Worm (Caenorhabditis elegans): ENCODE measurements around the gene pqn-35.

The pqn-35 gene

DNA sequence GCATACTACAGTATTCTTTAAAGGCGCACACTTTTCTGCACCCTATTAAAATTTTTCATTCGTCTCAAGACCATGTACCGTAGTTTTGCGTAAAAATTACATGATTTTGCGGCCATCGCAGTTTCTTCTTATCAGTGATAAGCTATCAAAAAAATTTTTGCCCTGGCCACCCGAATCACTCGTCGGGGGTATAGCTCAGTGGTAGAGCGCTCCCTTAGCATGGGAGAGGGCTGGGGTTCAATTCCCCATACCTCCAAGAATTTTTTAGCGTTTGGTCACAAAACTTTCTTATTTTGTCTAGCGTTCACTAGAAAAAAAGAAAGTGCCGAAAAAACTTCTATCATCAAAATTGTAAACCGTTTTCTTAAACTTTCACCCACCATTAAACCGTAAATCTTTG lies 47.6 kb upstream of the pqn-35 start (continued):
- TF ChIP-seq B0261.1 (tag; optimal IDR thresholded peaks at IDR 0.05) (peak; percentile 73), nfya-1 (tag; optimal IDR thresholded peaks at IDR 0.05; ENCODE audit: borderline replicate concordance, insufficient read depth) (no peak), fkh-3 (tag; optimal IDR thresholded peaks at IDR 0.05) (no peak), mcd-1 (GFP tag; IDR thresholded peaks at IDR 0.05) (no peak), C06A6.2 (GFP tag; conservative IDR thresholded peaks at IDR 0.05) (no peak), F57A8.1 (GFP tag; optimal IDR thresholded peaks at IDR 0.05) (no peak), snpc-1.3 (tag; optimal IDR thresholded peaks at IDR 0.05; ENCODE audit: insufficient read depth) (peak; percentile 16), nhr-90 (tag; optimal IDR thresholded peaks at IDR 0.05) (peak; percentile 46), sea-2 (GFP tag; IDR thresholded peaks at IDR 0.05) (no peak), snpc-1.1 (tag; optimal IDR thresholded peaks at IDR 0.05; ENCODE audit: insufficient read depth) (no peak), somi-1 (GFP tag; optimal IDR thresholded peaks at IDR 0.05) (no peak), B0336.3 (GFP tag; IDR thresholded peaks at IDR 0.05) (0 out of 2 replicates have a peak, but pooled peaks have one; percentile 22), lsy-27 (tag; optimal IDR thresholded peaks at IDR 0.05; ENCODE audit: borderline replicate concordance, insufficient read depth) (no peak), let-607 (tag; optimal IDR thresholded peaks at IDR 0.05) (no peak), dox-1 (GFP tag; IDR thresholded peaks at IDR 0.05) (peak; percentile 25; the same call in 1 of the 2 replicates)

- TF ChIP-seq F49E8.2 (tag; optimal IDR thresholded peaks at IDR 0.05; ENCODE audit: insufficient read depth) (peak; percentile 7), F33H1.4 (GFP tag; IDR thresholded peaks at IDR 0.05) (peak; percentile 90), lsl-1 (GFP tag; optimal IDR thresholded peaks at IDR 0.05) (peak; percentile 97), lin-35 (GFP tag; optimal IDR thresholded peaks at IDR 0.05) (no peak), snpc-4 (GFP tag; optimal IDR thresholded peaks at IDR 0.05) (no peak), snpc-4 (tag; optimal IDR thresholded peaks at IDR 0.05) (no peak), ekl-4 (GFP tag; IDR thresholded peaks at IDR 0.05) (no peak), xnd-1 (tag; optimal IDR thresholded peaks at IDR 0.05) (peak; percentile 87), madf-8 (GFP tag; conservative IDR thresholded peaks at IDR 0.05) (peak; percentile 62; the same call in 1 of the 2 replicates), madf-6 (GFP tag; IDR thresholded peaks at IDR 0.05) (peak; percentile 90), ceh-91 (GFP tag; IDR thresholded peaks at IDR 0.05) (0 out of 2 replicates have a peak, but pooled peaks have one; percentile 47)
Observed at ce11 chrII:4566237-4566636, 46.6 kb upstream of the pqn-35 start.

DNA sequence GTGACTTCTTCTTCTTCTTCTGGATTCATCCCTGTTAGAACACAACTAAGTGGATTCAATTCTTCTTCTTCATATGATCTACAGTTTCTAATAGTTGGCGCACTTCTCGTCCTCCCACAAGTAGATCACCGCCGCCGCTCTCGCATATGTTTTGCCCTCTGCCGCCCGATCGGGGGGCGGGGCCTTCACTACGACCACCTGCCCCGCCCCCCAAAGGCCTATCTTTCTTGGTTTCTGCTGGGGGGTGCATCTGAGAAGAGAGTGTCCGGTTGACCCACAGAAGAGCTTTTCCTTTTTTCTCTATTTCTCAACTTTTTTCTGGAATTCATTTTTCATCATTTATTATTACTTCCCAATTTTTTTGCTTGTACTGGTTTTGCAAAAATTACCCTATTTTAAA lies 41.7 kb upstream of the pqn-35 start:
- TF ChIP-seq zfh-2 (GFP tag; conservative IDR thresholded peaks at IDR 0.05) = peak; percentile 79
- TF ChIP-seq ets-4 (GFP tag; optimal IDR thresholded peaks at IDR 0.05) = no peak
- peak; percentile 65; the same call in 1 of the 2 replicates for TF ChIP-seq egrh-3 (GFP tag; IDR thresholded peaks at IDR 0.05)

DNA sequence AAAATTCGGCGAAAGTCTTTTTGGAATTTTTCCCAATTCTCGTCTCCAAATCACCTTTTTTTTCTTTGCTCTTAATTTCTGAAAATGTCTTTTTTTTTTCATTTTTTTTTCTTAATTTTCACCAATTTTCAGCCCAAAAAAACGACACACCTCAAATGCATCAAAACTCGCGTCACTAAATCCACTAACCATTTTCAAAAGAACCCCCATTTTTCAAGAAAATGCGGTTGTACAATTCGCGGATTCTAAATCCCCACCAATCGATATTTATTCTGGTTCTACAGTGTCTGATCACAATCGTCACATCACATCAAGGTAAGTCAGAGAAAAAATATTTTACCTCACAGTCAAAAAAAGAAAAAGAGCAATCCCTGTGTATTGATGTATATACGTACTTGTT lies 40.9 kb upstream of the pqn-35 start, which contains the start of gene vab-1:
Gene vab-1 (plus strand): TSS at position 133 of the 400 bp plus-strand sequence.
- TF ChIP-seq efl-1 (GFP tag; optimal IDR thresholded peaks at IDR 0.05) = no peak
- TF ChIP-seq hlh-12 (tag; optimal IDR thresholded peaks at IDR 0.05) = no peak
- no peak for TF ChIP-seq T26A5.8 (tag; optimal IDR thresholded peaks at IDR 0.05)
- no peak for TF ChIP-seq K12H6.12 (tag; optimal IDR thresholded peaks at IDR 0.05)
- no peak for TF ChIP-seq B0261.1 (tag; optimal IDR thresholded peaks at IDR 0.05)
- no peak for TF ChIP-seq madf-8 (GFP tag; conservative IDR thresholded peaks at IDR 0.05)
- no peak for TF ChIP-seq atf-7 (tag; optimal IDR thresholded peaks at IDR 0.05)
- TF ChIP-seq hmg-1.2 (GFP tag; IDR thresholded peaks at IDR 0.05) = no peak

All from whole organism, young adult.